Worm (Caenorhabditis elegans): Measurements from ENCODE around the gene mut-14.

DNA sequence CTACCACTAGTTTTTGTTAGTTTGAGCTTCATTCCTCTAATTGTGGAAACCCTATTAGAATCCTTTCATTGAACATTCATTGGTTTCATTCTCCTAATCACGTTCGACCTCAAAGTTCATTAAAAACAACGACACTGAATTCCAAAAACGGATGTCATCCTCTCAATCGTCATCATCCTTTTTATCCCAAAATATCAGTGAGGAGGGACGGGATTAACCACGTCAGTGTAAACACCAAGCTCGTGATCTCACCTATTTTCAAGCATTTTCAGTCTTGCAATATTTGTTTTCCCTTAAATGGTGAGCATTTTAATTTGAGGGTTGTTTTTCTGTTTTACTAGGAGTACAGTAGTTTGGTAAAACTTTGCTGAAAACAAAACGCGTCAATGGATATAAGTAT lies 44.0 kb upstream of the mut-14 start:
- TF ChIP-seq hmg-4 (GFP tag; optimal IDR thresholded peaks at IDR 0.05) = no peak
- no peak for TF ChIP-seq ama-1 (optimal IDR thresholded peaks at IDR 0.05)
- no peak for TF ChIP-seq hnd-1 (tag; optimal IDR thresholded peaks at IDR 0.05)
- no peak for TF ChIP-seq tbx-11 (GFP tag; IDR thresholded peaks at IDR 0.05)
- TF ChIP-seq aly-1 (tag; optimal IDR thresholded peaks at IDR 0.05) = no peak
- TF ChIP-seq hmbx-1 (tag; optimal IDR thresholded peaks at IDR 0.05) = no peak
- TF ChIP-seq ets-7 (tag; optimal IDR thresholded peaks at IDR 0.05) = no peak
- TF ChIP-seq B0310.2 (tag; optimal IDR thresholded peaks at IDR 0.05) = no peak
- no peak for TF ChIP-seq flt-1 (GFP tag; IDR thresholded peaks at IDR 0.05)
- no peak for TF ChIP-seq ceh-36 (tag; optimal IDR thresholded peaks at IDR 0.05)
